Fruit fly (Drosophila melanogaster) whole organism, embryonic: ENCODE measurements around the gene CG15221.
A peak's percentile ranks its signal among the peaks of the same experiment; 100 is the strongest.

Source experiments
- Abd-B ChIP-seq: fragments of 200-800 bp; sonication (Bioruptor generic); optimal IDR thresholded peaks from 2 replicates; lab custom pipeline; 2018; ENCODE audit warnings: missing biosample characterization, mild to moderate bottlenecking, missing genetic modification characterization, moderate library complexity
- Atf3 ChIP-seq: fragments of 200-800 bp; sonication (Bioruptor generic); optimal IDR thresholded peaks from 3 replicates; lab custom pipeline; 2016; ENCODE audit warnings: missing biosample characterization, missing genetic modification characterization
- Blimp-1 ChIP-seq: fragments of 200-800 bp; sonication (Bioruptor generic); optimal IDR thresholded peaks from 3 replicates; lab custom pipeline; 2018; ENCODE audit warnings: missing biosample characterization, missing genetic modification characterization, mild to moderate bottlenecking, moderate library complexity, missing genetic modification reagents
- CG10274 ChIP-seq: fragments of 200-800 bp; sonication (Bioruptor generic); optimal IDR thresholded peaks from 3 replicates; lab custom pipeline; 2017; ENCODE audit warnings: missing biosample characterization, mild to moderate bottlenecking, missing genetic modification characterization
- CG10462 ChIP-seq: fragments of 200-800 bp; sonication (Bioruptor generic); optimal IDR thresholded peaks from 2 replicates; lab custom pipeline; 2016; ENCODE audit warnings: missing biosample characterization, missing genetic modification characterization
- CG10565 ChIP-seq: fragments of 200-800 bp; sonication (Bioruptor generic); optimal IDR thresholded peaks from 3 replicates; lab custom pipeline; 2016; ENCODE audit warnings: missing biosample characterization, mild to moderate bottlenecking, missing genetic modification characterization
- CG10654 ChIP-seq: fragments of 200-800 bp; sonication (Bioruptor generic); optimal IDR thresholded peaks from 2 replicates; lab custom pipeline; 2016; ENCODE audit warnings: missing biosample characterization, missing genetic modification characterization
- CG10959 ChIP-seq: fragments of 200-800 bp; sonication (Bioruptor generic); IDR thresholded peaks from 2 replicates; pipeline ENCODE4 v1.3.6; 2022; ENCODE audit warnings: missing biosample characterization, missing genetic modification characterization
- CG10979 ChIP-seq: fragments of 200-800 bp; sonication (Bioruptor generic); optimal IDR thresholded peaks from 2 replicates; lab custom pipeline; 2018; ENCODE audit warnings: missing biosample characterization, mild to moderate bottlenecking, missing genetic modification characterization, moderate library complexity
- CG11695 ChIP-seq: fragments of 200-800 bp; sonication (Bioruptor generic); IDR thresholded peaks from 3 replicates; pipeline ENCODE4 v1.3.6; 2022; ENCODE audit warnings: missing biosample characterization, missing genetic modification characterization
- CG11696 ChIP-seq: fragments of 200-800 bp; sonication (Bioruptor generic); IDR thresholded peaks from 2 replicates; pipeline ENCODE4 v1.3.6; 2022; ENCODE audit warnings: missing biosample characterization, missing genetic modification characterization
- CG13424 ChIP-seq: fragments of 200-800 bp; sonication (Bioruptor generic); optimal IDR thresholded peaks from 2 replicates; lab custom pipeline; 2019; ENCODE audit warnings: missing biosample characterization, mild to moderate bottlenecking, missing genetic modification characterization, moderate library complexity
- CG14014 ChIP-seq: fragments of 200-800 bp; sonication (Bioruptor generic); IDR thresholded peaks from 2 replicates; pipeline ENCODE4 v1.3.6; 2022; ENCODE audit warnings: missing biosample characterization, missing genetic modification characterization
- CG14667 ChIP-seq: fragments of 200-800 bp; sonication (Bioruptor generic); IDR thresholded peaks from 2 replicates; pipeline ENCODE4 v1.3.6; 2022; ENCODE audit warnings: missing biosample characterization, missing genetic modification characterization
- CG14710 ChIP-seq: fragments of 200-800 bp; sonication (Bioruptor generic); optimal IDR thresholded peaks from 3 replicates; lab custom pipeline; 2019; ENCODE audit warnings: missing biosample characterization, mild to moderate bottlenecking, missing genetic modification characterization, moderate library complexity
- CG17359 ChIP-seq: fragments of 200-800 bp; sonication (Bioruptor generic); optimal IDR thresholded peaks from 3 replicates; lab custom pipeline; 2018; ENCODE audit warnings: missing biosample characterization, mild to moderate bottlenecking, missing genetic modification characterization, moderate library complexity
- CG7357 ChIP-seq: fragments of 200-800 bp; sonication (Bioruptor generic); IDR thresholded peaks from 3 replicates; pipeline ENCODE4 v1.3.6; 2022; ENCODE audit warnings: missing biosample characterization, missing genetic modification characterization
- CG7372 ChIP-seq: fragments of 200-800 bp; sonication (Bioruptor generic); IDR thresholded peaks from 2 replicates; pipeline ENCODE4 v1.3.6; 2022; ENCODE audit warnings: missing biosample characterization, missing genetic modification characterization
- CG7963 ChIP-seq: fragments of 200-800 bp; sonication (Bioruptor generic); IDR thresholded peaks from 3 replicates; pipeline ENCODE4 v1.3.6; 2022; ENCODE audit warnings: missing biosample characterization, missing genetic modification characterization; ENCODE audit not compliant: partially characterized antibody
- CG7987 ChIP-seq: fragments of 200-800 bp; sonication (Bioruptor generic); optimal IDR thresholded peaks from 2 replicates; lab custom pipeline; 2018; ENCODE audit warnings: missing biosample characterization, mild to moderate bottlenecking, missing genetic modification characterization, moderate library complexity
- CG9609 ChIP-seq: fragments of 200-800 bp; sonication (Bioruptor generic); optimal IDR thresholded peaks from 3 replicates; lab custom pipeline; 2016; ENCODE audit warnings: missing biosample characterization, missing genetic modification characterization
- Ets65A ChIP-seq: fragments of 200-800 bp; sonication (Bioruptor generic); peaks from one replicate; lab custom pipeline; 2016; ENCODE audit warnings: missing biosample characterization, missing genetic modification characterization
- Gug ChIP-seq: fragments of 200-800 bp; sonication (Bioruptor generic); IDR thresholded peaks from 4 replicates; pipeline ENCODE4 v1.3.6; 2022; ENCODE audit warnings: missing biosample characterization, missing genetic modification characterization
- H15 ChIP-seq: fragments of 200-800 bp; sonication (Bioruptor generic); IDR thresholded peaks from 3 replicates; pipeline ENCODE4 v1.3.6; 2022; ENCODE audit warnings: missing biosample characterization, missing genetic modification characterization
- HLH4C ChIP-seq: fragments of 200-800 bp; sonication (Bioruptor generic); IDR thresholded peaks from 3 replicates; pipeline ENCODE4 v1.3.6; 2022; ENCODE audit warnings: missing biosample characterization, missing genetic modification characterization; ENCODE audit not compliant: partially characterized antibody
- Hr51 ChIP-seq, 2 experiments: fragments of 200-800 bp; sonication (Bioruptor generic); optimal IDR thresholded peaks; 2 replicates in 1 of 2; 3 replicates in 1 of 2; lab custom pipeline; 2016 to 2018; ENCODE audit warnings: missing biosample characterization in 2 of 2, missing genetic modification characterization in 2 of 2, mild to moderate bottlenecking in 1 of 2, moderate library complexity in 1 of 2
- Max ChIP-seq: fragments of 200-800 bp; sonication (Bioruptor generic); optimal IDR thresholded peaks from 2 replicates; lab custom pipeline; 2016; ENCODE audit warnings: missing biosample characterization, mild to moderate bottlenecking, missing genetic modification characterization
- Mes4 ChIP-seq: fragments of 200-800 bp; sonication (Bioruptor generic); optimal IDR thresholded peaks from 2 replicates; lab custom pipeline; 2016; ENCODE audit warnings: missing biosample characterization, missing genetic modification characterization
- Nf-YA ChIP-seq: fragments of 200-800 bp; sonication (Bioruptor generic); IDR thresholded peaks from 2 replicates; pipeline ENCODE4 v1.3.6; 2022; ENCODE audit warnings: missing biosample characterization, missing genetic modification characterization
- Scr ChIP-seq: fragments of 200-800 bp; sonication (Bioruptor generic); IDR thresholded peaks from 2 replicates; pipeline ENCODE4 v1.3.6; 2022; ENCODE audit warnings: missing biosample characterization, missing genetic modification characterization; ENCODE audit not compliant: partially characterized antibody
- Sin3A ChIP-seq: fragments of >200 bp; optimal IDR thresholded peaks from 2 replicates; lab custom pipeline; 2018
- Spps ChIP-seq: fragments of 200-800 bp; sonication (Bioruptor generic); optimal IDR thresholded peaks from 2 replicates; lab custom pipeline; 2018; ENCODE audit warnings: missing biosample characterization, mild to moderate bottlenecking, missing genetic modification characterization
- Tbp ChIP-seq: fragments of >200 bp; optimal IDR thresholded peaks from 2 replicates; lab custom pipeline; 2018; ENCODE audit warnings: missing biosample characterization, missing genetic modification characterization
- al ChIP-seq: fragments of 200-800 bp; sonication (Bioruptor generic); IDR thresholded peaks from 2 replicates; pipeline ENCODE4 v1.3.6; 2022; ENCODE audit warnings: missing biosample characterization, missing genetic modification characterization
- aop ChIP-seq: fragments of 200-800 bp; sonication (Bioruptor generic); IDR thresholded peaks from 2 replicates; pipeline ENCODE4 v1.3.6; 2022; ENCODE audit warnings: missing biosample characterization, missing genetic modification characterization
- ap ChIP-seq: fragments of 200-800 bp; sonication (Bioruptor generic); IDR thresholded peaks from 2 replicates; pipeline ENCODE4 v1.3.6; 2022; ENCODE audit warnings: missing biosample characterization, missing genetic modification characterization
- bsh ChIP-seq, 2 experiments: fragments of 200-800 bp; sonication (Bioruptor generic); optimal IDR thresholded peaks; 2 replicates each; lab custom pipeline; 2017 to 2018; ENCODE audit warnings: mild to moderate bottlenecking in 2 of 2, missing biosample characterization in 2 of 2, missing genetic modification characterization in 2 of 2, moderate library complexity in 1 of 2
- chinmo ChIP-seq: fragments of 200-800 bp; sonication (Bioruptor generic); IDR thresholded peaks from 4 replicates; pipeline ENCODE4 v1.3.6; 2022; ENCODE audit warnings: missing biosample characterization, missing genetic modification characterization; ENCODE audit not compliant: partially characterized antibody
- dati ChIP-seq: fragments of 200-800 bp; sonication (Bioruptor generic); IDR thresholded peaks from 2 replicates; pipeline ENCODE4 v1.3.6; 2022; ENCODE audit warnings: missing biosample characterization, missing genetic modification characterization
- dmrt11E ChIP-seq: fragments of 200-800 bp; sonication (Bioruptor generic); optimal IDR thresholded peaks from 3 replicates; lab custom pipeline; 2018; ENCODE audit warnings: missing biosample characterization, mild to moderate bottlenecking, missing genetic modification characterization, moderate library complexity
- gcm ChIP-seq: fragments of 200-800 bp; sonication (Bioruptor generic); optimal IDR thresholded peaks from 2 replicates; lab custom pipeline; 2019; ENCODE audit warnings: missing biosample characterization, mild to moderate bottlenecking, missing genetic modification characterization, moderate library complexity
- hbn ChIP-seq: fragments of 200-800 bp; sonication (Bioruptor generic); IDR thresholded peaks from 2 replicates; pipeline ENCODE4 v1.3.6; 2022; ENCODE audit warnings: missing biosample characterization, missing genetic modification characterization; ENCODE audit not compliant: partially characterized antibody
- her ChIP-seq: fragments of 200-800 bp; sonication (Bioruptor generic); optimal IDR thresholded peaks from 2 replicates; lab custom pipeline; 2016; ENCODE audit warnings: missing biosample characterization, missing genetic modification characterization
- nmo ChIP-seq: fragments of 200-800 bp; sonication (Bioruptor generic); optimal IDR thresholded peaks from 2 replicates; lab custom pipeline; 2018; ENCODE audit warnings: missing biosample characterization, mild to moderate bottlenecking, missing genetic modification characterization, moderate library complexity
- org-1 ChIP-seq: fragments of 200-800 bp; sonication (Bioruptor generic); optimal IDR thresholded peaks from 2 replicates; lab custom pipeline; 2017; ENCODE audit warnings: missing biosample characterization, missing genetic modification characterization
- rib ChIP-seq: fragments of 200-800 bp; sonication (Bioruptor generic); IDR thresholded peaks from 2 replicates; pipeline ENCODE4 v1.3.6; 2022; ENCODE audit warnings: missing biosample characterization, missing genetic modification characterization
- salm ChIP-seq: fragments of 200-800 bp; sonication (Bioruptor generic); optimal IDR thresholded peaks from 2 replicates; lab custom pipeline; 2018; ENCODE audit warnings: missing biosample characterization, mild to moderate bottlenecking, missing genetic modification characterization
- scrt ChIP-seq: fragments of 200-800 bp; sonication (Bioruptor generic); optimal IDR thresholded peaks from 2 replicates; lab custom pipeline; 2018; ENCODE audit warnings: missing biosample characterization, mild to moderate bottlenecking, missing genetic modification characterization, moderate library complexity
- sens ChIP-seq: fragments of 200-800 bp; sonication (Bioruptor generic); peaks from one replicate; lab custom pipeline; 2016; ENCODE audit warnings: missing biosample characterization, missing genetic modification characterization
- sisA ChIP-seq: fragments of 200-800 bp; sonication (Bioruptor generic); IDR thresholded peaks from 2 replicates; pipeline ENCODE4 v1.3.6; 2022; ENCODE audit warnings: missing biosample characterization, missing genetic modification characterization
- toy ChIP-seq: fragments of 200-800 bp; sonication (Bioruptor generic); IDR thresholded peaks from 2 replicates; pipeline ENCODE4 v1.3.6; 2022; ENCODE audit warnings: missing biosample characterization, missing genetic modification characterization
- zf30C ChIP-seq: fragments of 200-800 bp; sonication (Bioruptor generic); optimal IDR thresholded peaks from 3 replicates; lab custom pipeline; 2018; ENCODE audit warnings: missing biosample characterization, mild to moderate bottlenecking, missing genetic modification characterization

CG15221 gene

dm6 chrX:11736421-11736820 is 12.4 kb downstream of the CG15221 start (continued):
- TF ChIP-seq Tbp (GFP tag; lab: Kevin White, UChicago), result no peak
- TF ChIP-seq CG7987 (GFP tag; lab: Kevin White, UChicago), result no peak
- no peak for TF ChIP-seq zf30C (GFP tag; lab: Kevin White, UChicago)
- TF ChIP-seq Nf-YA, result no peak
- no peak for TF ChIP-seq Sin3A (lab: Kevin White, UChicago)
- TF ChIP-seq HLH4C, result no peak
- no peak for TF ChIP-seq Scr
- no peak for TF ChIP-seq CG14667 (GFP tag; lab: Robert Waterston, UW)
- TF ChIP-seq Spps (tag; lab: Kevin White, UChicago), result no peak
- no peak for TF ChIP-seq CG13424
- TF ChIP-seq CG11695 (GFP tag; lab: Robert Waterston, UW), result no peak
- TF ChIP-seq toy (GFP tag; lab: Robert Waterston, UW), result no peak
- TF ChIP-seq rib (GFP tag; lab: Robert Waterston, UW), result no peak
- no peak for TF ChIP-seq her (GFP tag; lab: Kevin White, UChicago)
- TF ChIP-seq CG10565 (GFP tag; lab: Kevin White, UChicago), result no peak
- peak; percentile 7 for TF ChIP-seq CG14710 (tag; lab: Kevin White, UChicago)
- no peak for TF ChIP-seq Mes4 (GFP tag; lab: Kevin White, UChicago)
- no peak for TF ChIP-seq hbn (GFP tag; lab: Robert Waterston, UW)
- TF ChIP-seq aop (GFP tag; lab: Robert Waterston, UW), result no peak
- no peak for TF ChIP-seq Gug
- TF ChIP-seq CG17359 (tag; lab: Kevin White, UChicago), result no peak
- TF ChIP-seq org-1 (GFP tag; lab: Kevin White, UChicago), result no peak
- peak; percentile 28 for TF ChIP-seq CG10979 (tag; lab: Kevin White, UChicago)
- no peak for TF ChIP-seq H15 (GFP tag; lab: Robert Waterston, UW)
- TF ChIP-seq CG10462, result no peak
- no peak for TF ChIP-seq CG9609 (GFP tag; lab: Kevin White, UChicago)
- TF ChIP-seq CG7357, result no peak
- TF ChIP-seq nmo (GFP tag; lab: Kevin White, UChicago), result no peak
- TF ChIP-seq Abd-B, result no peak
- no peak for TF ChIP-seq chinmo (GFP tag; lab: Robert Waterston, UW)
- TF ChIP-seq Atf3 (GFP tag; lab: Kevin White, UChicago), result no peak
- no peak for TF ChIP-seq scrt
- TF ChIP-seq dmrt11E (tag; lab: Kevin White, UChicago), result no peak
- TF ChIP-seq Ets65A, result peak; percentile 50
- no peak for TF ChIP-seq CG10959 (GFP tag; lab: Robert Waterston, UW)
- TF ChIP-seq ap (GFP tag; lab: Robert Waterston, UW), result no peak
- no peak for TF ChIP-seq al (GFP tag; lab: Robert Waterston, UW)
- TF ChIP-seq CG7372 (GFP tag; lab: Robert Waterston, UW), result no peak
- no peak for TF ChIP-seq Hr51 (GFP tag; optimal IDR thresholded peaks at IDR 0.05; lab: Kevin White, UChicago)
- TF ChIP-seq CG14014, result no peak
- no peak for TF ChIP-seq Max (GFP tag; lab: Kevin White, UChicago)
- peak; percentile 26 for TF ChIP-seq Blimp-1 (GFP tag; lab: Kevin White, UChicago)
- no peak for TF ChIP-seq CG10654
- TF ChIP-seq dati, result no peak
- TF ChIP-seq CG10274 (GFP tag; lab: Kevin White, UChicago), result no peak
- TF ChIP-seq sisA (GFP tag; lab: Robert Waterston, UW), result 0 out of 2 replicates have a peak, but pooled peaks have one; percentile 22
- no peak for TF ChIP-seq salm (tag; lab: Kevin White, UChicago)
- TF ChIP-seq gcm (GFP tag; lab: Kevin White, UChicago), result no peak
- no peak for TF ChIP-seq CG11696 (GFP tag; lab: Robert Waterston, UW)
- peak in 1 of 2 experiments; percentile 37 for TF ChIP-seq bsh (GFP tag; optimal IDR thresholded peaks at IDR 0.05; lab: Kevin White, UChicago)
- peak; percentile 56 for TF ChIP-seq sens (GFP tag; lab: Kevin White, UChicago)
- no peak for TF ChIP-seq CG7963 (GFP tag; lab: Robert Waterston, UW)
